Worm (Caenorhabditis elegans): ENCODE results near the gene cacn-1.
A peak's percentile ranks its signal among the peaks of the same experiment; 100 is the strongest.

The cacn-1 gene

DNA sequence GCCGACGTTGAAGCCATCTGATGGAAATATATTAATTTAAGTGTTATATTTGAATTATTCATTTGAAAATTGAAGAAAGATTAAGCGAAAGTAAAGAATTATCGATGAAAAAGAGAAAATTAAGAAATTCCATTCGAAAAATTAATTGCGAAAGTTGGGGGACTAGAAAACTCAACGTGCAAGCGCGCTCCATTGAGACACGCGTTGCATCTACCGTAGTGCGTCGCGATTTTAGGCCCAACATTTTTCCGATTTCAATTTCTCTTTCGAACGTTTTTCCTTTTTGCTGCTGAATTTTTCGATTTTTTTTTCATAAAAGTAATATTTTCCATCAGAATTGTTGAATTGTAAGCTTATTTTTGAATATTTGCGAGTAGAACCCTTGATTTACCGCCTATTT is 12.4 kb upstream of the cacn-1 start, which contains the start of gene Y48B6A.1 (continued):
- TF ChIP-seq lin-1 (GFP tag; IDR thresholded peaks at IDR 0.05) (no peak), mxl-2 (GFP tag; conservative IDR thresholded peaks at IDR 0.05) (0 out of 2 replicates have a peak, but pooled peaks have one; percentile 42), hlh-11 (tag; optimal IDR thresholded peaks at IDR 0.05) (peak; percentile 81), mxl-3 (GFP tag; optimal IDR thresholded peaks at IDR 0.05) (peak; percentile 87), Y75B8A.6 (GFP tag; IDR thresholded peaks at IDR 0.05) (no peak), ztf-7 (tag; optimal IDR thresholded peaks at IDR 0.05) (peak; percentile 58), F49E8.2 (tag; optimal IDR thresholded peaks at IDR 0.05; ENCODE audit: borderline replicate concordance) (peak; percentile 58), unc-62 (GFP tag; optimal IDR thresholded peaks at IDR 0.05 in 1 of 2) (no peak), unc-62 (tag; optimal IDR thresholded peaks at IDR 0.05) (no peak), F26F4.8 (GFP tag; conservative IDR thresholded peaks at IDR 0.05) (no peak), skn-1 (tag; optimal IDR thresholded peaks at IDR 0.05) (no peak), nhr-25 (tag; optimal IDR thresholded peaks at IDR 0.05; ENCODE audit: borderline replicate concordance, insufficient read depth) (peak; percentile 77), madf-9 (GFP tag; conservative IDR thresholded peaks at IDR 0.05) (peak; percentile 87), nhr-77 (tag; optimal IDR thresholded peaks at IDR 0.05) (peak; percentile 99), lin-13 (GFP tag; optimal IDR thresholded peaks at IDR 0.05) (peak; percentile 96), ceh-28 (tag; optimal IDR thresholded peaks at IDR 0.05) (no peak), mdt-29 (GFP tag; IDR thresholded peaks at IDR 0.05) (peak; percentile 68), cey-2 (tag; optimal IDR thresholded peaks at IDR 0.05; ENCODE audit: borderline replicate concordance, insufficient read depth) (no peak), nhr-42 (GFP tag; IDR thresholded peaks at IDR 0.05) (peak; percentile 95), aha-1 (tag) (peak; percentile 98), pqm-1 (tag; optimal IDR thresholded peaks at IDR 0.05) (peak; percentile 75), tag-97 (GFP tag; IDR thresholded peaks at IDR 0.05) (peak; percentile 62; the same call in 1 of the 2 replicates), daf-8 (GFP tag; IDR thresholded peaks at IDR 0.05) (no peak), nhr-6 (tag; optimal IDR thresholded peaks at IDR 0.05) (peak; percentile 86), set-16 (GFP tag; IDR thresholded peaks at IDR 0.05) (no peak), nhr-111 (GFP tag; optimal IDR thresholded peaks at IDR 0.05) (no peak), lin-39 (tag; optimal IDR thresholded peaks at IDR 0.05) (no peak), nhr-41 (GFP tag; IDR thresholded peaks at IDR 0.05) (no peak), madf-5 (GFP tag; IDR thresholded peaks at IDR 0.05) (peak; percentile 50 to 62; a peak in 1 of 4 replicates), hif-1 (tag; optimal IDR thresholded peaks at IDR 0.05) (peak in 1 of 2 experiments; percentile 93), hlh-30 (tag; optimal IDR thresholded peaks at IDR 0.05; ENCODE audit: insufficient read depth) (peak; percentile 83), ztf-11 (tag; optimal IDR thresholded peaks at IDR 0.05) (no peak), Y48G9A.11 (GFP tag; IDR thresholded peaks at IDR 0.05) (peak; percentile 59; the same call in 1 of the 2 replicates), ces-1 (GFP tag; optimal IDR thresholded peaks at IDR 0.05) (peak; percentile 17), nhr-10 (tag; optimal IDR thresholded peaks at IDR 0.05) (peak; percentile 0), snpc-4 (tag; optimal IDR thresholded peaks at IDR 0.05) (peak; percentile 59), ZK337.2 (GFP tag; IDR thresholded peaks at IDR 0.05) (peak; percentile 97), ctbp-1 (GFP tag; IDR thresholded peaks at IDR 0.05) (peak; percentile 63; the same call in 1 of the 2 replicates), nhr-237 (tag; optimal IDR thresholded peaks at IDR 0.05) (no peak), daf-19 (GFP tag; conservative IDR thresholded peaks at IDR 0.05) (no peak), arid-1 (GFP tag; conservative IDR thresholded peaks at IDR 0.05) (peak; percentile 90), mdl-1 (tag; optimal IDR thresholded peaks at IDR 0.05) (peak in 1 of 2 experiments; percentile 52), zip-2 (tag; optimal IDR thresholded peaks at IDR 0.05) (peak; percentile 42), egl-27 (tag; optimal IDR thresholded peaks at IDR 0.05) (no peak), egl-43 (GFP tag; IDR thresholded peaks at IDR 0.05) (0 out of 2 replicates have a peak, but pooled peaks have one; percentile 64), rbr-2 (tag; optimal IDR thresholded peaks at IDR 0.05) (peak; percentile 91), nhr-76 (tag; optimal IDR thresholded peaks at IDR 0.05) (no peak), T26A8.4 (GFP tag; IDR thresholded peaks at IDR 0.05) (peak; percentile 79), nhr-48 (tag; optimal IDR thresholded peaks at IDR 0.05) (peak; percentile 41), zfp-2 (tag; optimal IDR thresholded peaks at IDR 0.05) (peak; percentile 49), F44E2.7 (GFP tag; IDR thresholded peaks at IDR 0.05) (no peak)

Measured in whole organism, L4 larva.